Worm (Caenorhabditis elegans): ENCODE results near the gene Y75B8A.25.

Gene Y75B8A.25

DNA sequence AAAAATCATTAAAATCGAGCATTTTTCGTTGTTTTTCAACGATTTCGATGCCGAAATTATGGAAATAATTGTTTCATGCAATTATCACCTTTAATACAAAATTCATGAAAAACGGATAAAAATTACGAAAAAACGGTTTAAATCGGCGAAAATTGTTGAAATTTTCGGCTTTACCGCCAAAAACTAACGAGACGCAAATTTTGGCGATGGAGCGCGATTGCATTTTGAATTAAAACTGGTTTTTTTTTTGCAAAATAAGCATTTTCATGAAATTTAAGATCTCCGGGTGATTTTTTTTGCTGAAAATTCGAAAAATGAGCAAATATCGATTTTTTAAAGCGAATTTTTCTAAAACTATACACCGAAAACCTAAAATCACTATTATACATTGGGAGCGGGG lies 22.7 kb upstream of the Y75B8A.25 start:
- no peak for TF ChIP-seq ceh-43 (GFP tag; optimal IDR thresholded peaks at IDR 0.05)

DNA sequence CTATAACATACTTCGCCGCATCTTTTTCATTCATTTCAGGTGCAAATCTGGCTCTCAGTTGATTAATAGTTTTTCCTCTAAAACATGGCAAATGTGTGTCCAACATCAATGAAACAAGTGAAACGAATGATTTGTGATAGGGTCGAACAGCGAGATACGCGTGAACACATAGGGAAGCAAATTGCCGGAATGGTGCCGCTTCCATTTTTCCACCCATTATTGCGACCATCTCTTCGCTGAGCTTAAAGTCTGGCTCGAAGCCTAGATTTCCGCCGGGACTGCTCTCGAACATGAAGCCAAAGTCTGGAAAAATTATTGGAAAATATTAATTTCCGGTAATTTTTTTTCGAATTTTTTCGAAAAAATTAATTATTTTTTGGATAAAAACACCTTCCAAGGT lies 20.5 kb upstream of the Y75B8A.25 start:
- TF ChIP-seq ces-1 (GFP tag; optimal IDR thresholded peaks at IDR 0.05) (no peak), nhr-237 (tag; optimal IDR thresholded peaks at IDR 0.05) (no peak), sptf-1 (tag; optimal IDR thresholded peaks at IDR 0.05) (no peak), ceh-39 (tag; optimal IDR thresholded peaks at IDR 0.05) (no peak), cnd-1 (tag; optimal IDR thresholded peaks at IDR 0.05) (no peak), ceh-83 (GFP tag; optimal IDR thresholded peaks at IDR 0.05) (no peak), unc-62 (GFP tag; optimal IDR thresholded peaks at IDR 0.05) (no peak), lsy-2 (tag; optimal IDR thresholded peaks at IDR 0.05) (no peak), tbx-8 (GFP tag; optimal IDR thresholded peaks at IDR 0.05) (no peak), mab-5 (tag; optimal IDR thresholded peaks at IDR 0.05) (no peak), blmp-1 (tag; optimal IDR thresholded peaks at IDR 0.05) (no peak)

DNA sequence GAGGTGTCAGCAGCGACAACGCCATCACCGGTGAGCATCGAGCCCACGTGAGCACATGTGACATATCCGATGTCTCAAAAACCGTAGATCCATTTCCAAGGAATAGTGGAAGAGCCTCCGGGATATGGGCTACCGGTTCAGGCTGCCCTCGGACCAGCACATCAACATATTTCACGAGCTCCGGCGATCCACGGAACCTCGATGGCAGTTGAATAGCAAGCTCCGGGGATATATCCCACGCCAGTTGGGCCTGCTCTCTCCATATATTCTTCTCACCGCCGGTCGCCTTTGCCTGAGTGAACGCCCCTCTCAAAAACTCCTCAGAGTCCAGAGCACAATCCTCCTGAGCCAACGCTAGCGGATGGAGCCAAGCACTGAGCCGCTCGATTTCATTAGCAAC lies 14.0 kb upstream of the Y75B8A.25 start:
- TF ChIP-seq M03D4.4 (tag; optimal IDR thresholded peaks at IDR 0.05): no peak
- no peak for TF ChIP-seq cnd-1 (tag; optimal IDR thresholded peaks at IDR 0.05)
- no peak for TF ChIP-seq ztf-11 (tag; optimal IDR thresholded peaks at IDR 0.05)
- no peak for TF ChIP-seq ceh-43 (GFP tag; optimal IDR thresholded peaks at IDR 0.05)
- TF ChIP-seq nhr-237 (tag; optimal IDR thresholded peaks at IDR 0.05): no peak
- no peak for TF ChIP-seq lin-13 (tag; optimal IDR thresholded peaks at IDR 0.05)
- TF ChIP-seq ham-2 (GFP tag; optimal IDR thresholded peaks at IDR 0.05): no peak
- TF ChIP-seq sptf-1 (tag; optimal IDR thresholded peaks at IDR 0.05): no peak
- TF ChIP-seq pha-4 (tag; optimal IDR thresholded peaks at IDR 0.05): no peak
- TF ChIP-seq zip-8 (tag; optimal IDR thresholded peaks at IDR 0.05): no peak
- TF ChIP-seq mep-1 (tag; optimal IDR thresholded peaks at IDR 0.05): no peak
- no peak for TF ChIP-seq ceh-39 (tag; optimal IDR thresholded peaks at IDR 0.05)
- TF ChIP-seq mls-2 (tag; optimal IDR thresholded peaks at IDR 0.05): no peak
- TF ChIP-seq nhr-28 (tag; optimal IDR thresholded peaks at IDR 0.05): no peak
- TF ChIP-seq hlh-1 (tag; optimal IDR thresholded peaks at IDR 0.05): no peak
- TF ChIP-seq lin-32 (GFP tag; optimal IDR thresholded peaks at IDR 0.05): no peak

DNA sequence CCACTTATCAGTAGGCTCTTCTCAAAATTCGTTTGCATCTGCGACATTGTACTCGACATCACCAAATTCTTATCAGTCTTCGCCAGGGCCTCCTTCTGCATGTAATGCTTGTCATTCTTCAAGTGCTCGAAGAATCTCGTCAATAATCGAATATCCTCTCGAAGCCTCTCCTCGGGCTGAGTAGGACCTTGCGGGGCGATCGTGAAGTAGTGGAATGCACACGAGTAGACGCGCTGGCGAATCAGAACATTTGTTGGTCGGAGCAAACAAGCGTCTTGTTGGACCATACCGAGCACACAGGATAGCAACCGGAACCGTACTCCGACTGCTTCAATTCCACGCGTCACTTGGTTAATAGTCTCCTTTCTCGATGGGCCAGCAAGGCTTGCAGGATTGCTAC lies 13.4 kb upstream of the Y75B8A.25 start:
- no peak for TF ChIP-seq flh-1 (GFP tag; optimal IDR thresholded peaks at IDR 0.05)
- no peak for TF ChIP-seq sem-2 (GFP tag; optimal IDR thresholded peaks at IDR 0.05)
- TF ChIP-seq hlh-1 (tag; optimal IDR thresholded peaks at IDR 0.05): no peak
- TF ChIP-seq unc-62 (GFP tag; optimal IDR thresholded peaks at IDR 0.05): no peak
- no peak for TF ChIP-seq M03D4.4 (tag; optimal IDR thresholded peaks at IDR 0.05)
- no peak for TF ChIP-seq bed-3 (GFP tag; optimal IDR thresholded peaks at IDR 0.05)
- no peak for TF ChIP-seq lsy-2 (tag; optimal IDR thresholded peaks at IDR 0.05)
- TF ChIP-seq ztf-11 (tag; optimal IDR thresholded peaks at IDR 0.05): no peak
- TF ChIP-seq nhr-28 (tag; optimal IDR thresholded peaks at IDR 0.05): no peak

DNA sequence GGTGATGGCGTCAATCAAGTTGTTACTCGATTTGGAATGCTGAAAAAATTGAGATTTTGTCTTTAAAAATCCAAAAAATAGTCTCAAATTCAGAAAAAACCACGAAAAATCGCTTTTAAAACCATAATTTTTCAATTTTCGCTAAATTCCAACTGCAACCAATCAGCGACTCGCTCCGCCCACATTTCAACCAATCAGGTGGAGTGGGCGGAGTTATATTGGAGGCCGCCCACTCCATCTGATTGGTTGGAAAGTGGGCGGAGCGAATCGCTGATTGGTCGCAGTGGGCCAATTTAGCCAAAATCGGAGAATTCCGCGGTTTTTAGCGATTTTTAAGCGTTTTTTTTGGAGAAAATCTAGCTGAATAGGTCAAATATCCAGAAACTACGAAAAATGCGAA lies 4.0 kb upstream of the Y75B8A.25 start:
- TF ChIP-seq nhr-28 (tag; optimal IDR thresholded peaks at IDR 0.05) (no peak), M03D4.4 (tag; optimal IDR thresholded peaks at IDR 0.05) (no peak), mls-2 (tag; optimal IDR thresholded peaks at IDR 0.05) (no peak), ham-2 (GFP tag; optimal IDR thresholded peaks at IDR 0.05) (no peak), nhr-2 (tag; optimal IDR thresholded peaks at IDR 0.05) (no peak), pha-4 (tag; optimal IDR thresholded peaks at IDR 0.05) (no peak), ceh-39 (tag; optimal IDR thresholded peaks at IDR 0.05) (no peak), lin-32 (GFP tag; optimal IDR thresholded peaks at IDR 0.05) (no peak), flh-1 (GFP tag; optimal IDR thresholded peaks at IDR 0.05) (no peak), nhr-237 (tag; optimal IDR thresholded peaks at IDR 0.05) (no peak), sptf-1 (tag; optimal IDR thresholded peaks at IDR 0.05) (no peak), mep-1 (tag; optimal IDR thresholded peaks at IDR 0.05) (no peak), lin-13 (tag; optimal IDR thresholded peaks at IDR 0.05) (no peak), blmp-1 (tag; optimal IDR thresholded peaks at IDR 0.05) (no peak), nhr-12 (tag; optimal IDR thresholded peaks at IDR 0.05) (no peak), lsy-2 (tag; optimal IDR thresholded peaks at IDR 0.05) (no peak), unc-62 (GFP tag; optimal IDR thresholded peaks at IDR 0.05) (no peak), cnd-1 (tag; optimal IDR thresholded peaks at IDR 0.05) (no peak), elt-1 (tag; optimal IDR thresholded peaks at IDR 0.05; ENCODE audit: borderline replicate concordance, insufficient read depth) (no peak), zip-8 (tag; optimal IDR thresholded peaks at IDR 0.05) (no peak)

DNA sequence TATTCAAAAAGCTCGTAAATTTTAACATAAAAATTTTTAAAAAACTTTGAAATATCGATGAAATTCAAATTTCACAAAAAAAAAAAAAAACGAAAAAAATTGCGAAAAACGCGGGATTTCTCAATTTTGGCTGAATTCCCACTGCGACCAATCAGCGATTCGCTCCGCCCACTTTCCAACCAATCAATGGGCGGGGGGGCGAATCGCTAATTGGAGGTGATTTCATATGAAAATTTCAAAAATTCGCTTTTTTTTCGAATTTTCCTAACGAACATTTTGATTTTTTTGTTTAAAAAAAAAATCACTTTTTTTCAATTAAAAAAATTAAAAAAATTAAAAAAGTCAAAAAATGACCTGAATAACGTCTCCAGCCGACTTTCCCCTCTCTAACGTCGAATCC lies 3.4 kb upstream of the Y75B8A.25 start:
- TF ChIP-seq elt-3 (tag; optimal IDR thresholded peaks at IDR 0.05): no peak

Measured in whole organism, mixed stage, embryonic.